Worm (Caenorhabditis elegans): ENCODE results near the gene clec-43.
"Not testable (repeated sequence)": the region's sequence is repeated elsewhere in the genome, so short reads cannot be mapped to it uniquely, and the experiment has no call there.

The clec-43 gene

DNA sequence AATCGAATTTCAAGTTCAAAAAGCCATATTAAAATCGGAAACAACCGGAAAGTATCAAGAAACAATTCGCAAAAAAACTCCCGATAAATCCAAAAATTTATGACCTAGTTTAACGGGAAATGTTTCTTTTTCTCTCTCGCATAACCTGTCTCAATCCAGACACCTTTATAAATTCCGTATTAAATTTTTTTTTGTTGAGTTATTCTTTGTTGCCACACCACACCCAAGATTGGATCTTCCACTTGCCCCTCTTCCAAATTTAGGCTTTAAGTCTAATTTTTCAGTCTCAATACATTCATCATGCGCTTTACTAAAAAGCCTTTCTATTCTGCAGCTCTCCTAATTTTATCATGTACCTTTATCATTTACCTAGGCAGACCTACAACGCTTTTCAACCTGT is 5.3 kb upstream of the clec-43 start, which contains the start of gene R07C3.3:
TSS of gene R07C3.3 (plus strand) at position 301 of the 400 bp plus-strand sequence.
- TF ChIP-seq unc-62 (GFP tag; optimal IDR thresholded peaks at IDR 0.05) = no peak

DNA sequence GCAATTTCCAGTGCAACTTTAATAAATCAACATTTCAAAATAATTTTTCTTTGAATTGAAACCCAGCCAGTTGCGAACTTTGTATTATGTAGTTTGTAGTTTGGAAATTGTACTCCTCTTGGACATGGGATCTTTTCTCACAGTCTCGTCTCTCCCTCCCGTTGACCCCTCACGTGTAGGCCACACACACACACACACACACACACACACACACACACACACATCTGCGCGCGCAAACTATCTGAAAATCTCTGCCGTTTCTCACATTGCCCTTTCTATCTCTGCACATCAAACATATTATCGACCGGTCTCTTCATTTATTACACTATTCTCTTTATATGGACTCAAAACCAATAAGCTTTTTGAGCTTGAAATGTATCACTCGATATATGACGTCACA is 3.1 kb upstream of the clec-43 start, which contains the start of gene fbxc-36:
TSS of gene fbxc-36 (plus strand) at position 205 of the 400 bp plus-strand sequence.
- TF ChIP-seq unc-62 (GFP tag; optimal IDR thresholded peaks at IDR 0.05) = no peak

DNA sequence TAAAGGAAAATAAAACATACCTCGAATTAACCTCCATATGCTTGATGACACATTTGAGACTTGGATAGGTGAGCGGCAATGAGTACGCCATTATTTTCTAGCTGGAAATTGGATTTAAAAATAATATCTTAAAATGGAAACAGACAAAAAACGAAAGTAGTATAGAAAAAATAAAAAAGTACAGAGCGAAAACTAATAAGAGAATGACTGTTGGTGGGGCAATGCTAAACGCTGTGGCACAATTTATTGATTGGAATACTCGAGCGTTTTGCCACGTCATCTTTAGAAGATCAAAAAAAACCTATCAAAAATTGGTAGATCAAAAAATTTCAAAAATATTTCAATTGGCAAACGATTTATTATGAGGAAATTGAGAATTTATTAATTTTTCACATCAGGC is 4.2 kb downstream of the clec-43 start, which contains the start of gene fbxc-32:
TSS of gene fbxc-32 (minus strand) at position 101 of the 400 bp plus-strand sequence.
- no peak for TF ChIP-seq unc-62 (GFP tag; optimal IDR thresholded peaks at IDR 0.05)

DNA sequence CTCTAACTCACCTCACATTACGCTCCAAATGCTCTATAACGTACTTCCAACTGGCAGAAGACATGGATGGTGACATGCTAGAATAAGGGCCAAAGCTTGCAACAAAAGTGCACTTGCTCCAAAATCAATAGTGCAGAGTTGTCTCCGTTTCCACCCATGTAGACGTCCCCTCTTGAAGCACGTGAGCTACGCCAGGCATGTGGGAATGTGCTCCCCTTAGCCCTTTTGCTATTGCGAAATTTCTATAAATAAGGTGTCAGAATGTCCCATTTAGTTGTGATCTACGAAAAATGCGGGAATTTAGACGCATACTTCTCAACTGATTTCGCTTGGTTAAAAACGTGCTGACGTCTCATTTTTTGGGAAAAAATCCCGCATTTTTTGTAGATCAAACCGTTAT is 6.5 kb downstream of the clec-43 start:
- no peak for TF ChIP-seq unc-62 (GFP tag; optimal IDR thresholded peaks at IDR 0.05)

DNA sequence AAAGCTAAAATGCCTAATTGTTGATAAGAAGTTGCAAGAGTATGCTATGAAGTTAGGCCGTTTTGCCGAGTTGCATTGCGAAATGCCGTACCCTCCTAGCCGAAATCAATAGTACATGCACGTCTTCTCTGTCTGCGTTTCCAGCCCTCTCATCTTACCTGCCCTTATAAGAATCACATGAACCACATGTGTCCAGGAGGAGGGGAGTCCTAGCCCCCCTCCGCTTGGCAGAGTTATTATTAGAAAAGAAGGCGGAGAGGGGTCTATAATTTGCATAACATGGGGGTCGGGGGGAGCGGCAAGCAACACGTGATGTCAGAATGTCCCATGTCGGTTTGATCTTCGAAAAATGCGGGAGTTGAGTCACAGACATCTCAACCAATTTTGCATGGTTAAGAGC is 9.2 kb downstream of the clec-43 start:
- no peak for TF ChIP-seq unc-62 (GFP tag; optimal IDR thresholded peaks at IDR 0.05)

DNA sequence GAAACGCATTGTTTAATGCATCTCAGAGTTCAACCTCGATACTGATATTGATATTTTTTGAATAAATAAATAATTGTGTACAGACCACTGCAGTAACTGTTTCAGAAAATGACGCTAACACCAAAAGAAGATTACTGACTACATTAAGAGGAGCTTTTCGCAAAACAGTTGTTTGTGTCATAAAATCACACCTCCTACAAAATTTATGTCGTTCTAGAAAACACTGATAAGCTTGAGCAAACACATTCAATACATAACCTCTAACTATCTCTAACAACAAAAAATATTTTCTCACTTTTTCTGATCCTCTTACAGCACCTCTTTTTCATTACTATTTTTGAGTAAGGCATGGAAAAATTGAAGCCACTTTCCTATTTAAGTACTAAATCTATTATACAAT is 10.8 kb downstream of the clec-43 start, which contains the start of gene fbxc-7:
TSS of gene fbxc-7 (plus strand) at position 301 of the 400 bp plus-strand sequence.
- not testable (repeated sequence) for TF ChIP-seq unc-62 (GFP tag; optimal IDR thresholded peaks at IDR 0.05)

DNA sequence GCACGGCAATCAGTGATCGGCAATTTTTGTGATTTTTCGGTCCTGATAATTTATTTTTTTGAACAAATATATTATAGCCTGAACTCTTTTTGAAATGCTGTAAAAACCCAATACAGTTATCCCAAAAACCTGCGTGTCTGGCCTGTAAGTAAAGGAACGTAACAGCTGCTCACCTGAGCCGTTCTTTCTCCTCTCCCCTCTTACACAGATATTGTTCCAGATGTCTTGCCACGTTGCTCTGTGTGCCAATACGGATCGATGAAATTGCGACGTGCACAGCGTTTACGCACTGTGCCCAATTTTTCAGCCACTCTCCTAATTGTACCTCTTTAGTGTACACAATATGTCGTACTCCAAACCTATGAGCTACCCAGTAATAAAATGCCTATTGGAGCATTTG is 14.8 kb downstream of the clec-43 start, which contains the start of gene sdz-4:
TSS of gene sdz-4 (plus strand) at position 301 of the 400 bp plus-strand sequence.
- TF ChIP-seq unc-62 (GFP tag; optimal IDR thresholded peaks at IDR 0.05) = no peak

DNA sequence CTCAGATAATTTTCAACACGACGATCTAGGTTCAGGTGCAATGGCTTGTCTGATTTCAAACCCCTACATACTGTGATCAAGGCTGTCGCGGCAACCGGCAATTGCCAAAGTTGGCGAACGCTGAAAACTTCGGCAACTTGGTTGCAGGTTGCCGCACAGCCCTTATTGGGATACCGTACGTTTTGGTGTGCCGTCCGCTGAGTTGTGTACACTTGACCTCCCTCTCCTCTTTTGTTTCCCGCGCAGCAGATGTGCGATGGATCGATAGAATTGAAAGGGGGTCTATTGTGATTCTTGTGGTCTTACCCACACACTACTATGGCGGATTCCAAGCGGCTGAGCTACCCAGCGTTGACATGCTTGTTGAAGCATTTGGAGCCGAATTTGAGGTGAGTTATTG is 16.4 kb downstream of the clec-43 start, which contains the start of the genes C32B5.18 and C32B5.7:
TSS of gene C32B5.18 (plus strand) at position 301 of the 400 bp plus-strand sequence.
TSS of gene C32B5.7 (plus strand) at position 311 of the 400 bp plus-strand sequence.
- no peak for TF ChIP-seq unc-62 (GFP tag; optimal IDR thresholded peaks at IDR 0.05)

DNA sequence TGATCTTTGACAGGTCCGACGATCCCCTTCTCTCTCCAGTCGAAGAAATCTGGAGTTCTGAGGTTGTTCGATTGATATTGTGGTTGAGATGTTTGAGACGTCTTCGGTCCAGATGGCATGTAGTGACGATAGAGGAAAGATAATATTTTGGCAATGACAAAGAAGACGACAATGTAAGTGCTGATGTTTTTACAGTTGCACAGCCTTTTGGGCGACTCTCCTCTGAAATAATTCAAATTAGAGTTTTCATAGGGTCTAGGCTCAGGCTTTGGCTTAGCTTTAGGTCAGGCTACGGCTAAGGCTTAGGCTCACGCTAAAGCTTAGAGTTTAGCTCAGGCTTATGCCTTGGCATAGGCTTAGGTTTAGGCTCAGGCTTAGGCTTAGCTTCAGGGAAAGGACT is 18.1 kb downstream of the clec-43 start, which contains the start of gene C32B5.13:
TSS of gene C32B5.13 (minus strand) at position 101 of the 400 bp plus-strand sequence.
- no peak for TF ChIP-seq unc-62 (GFP tag; optimal IDR thresholded peaks at IDR 0.05)

DNA sequence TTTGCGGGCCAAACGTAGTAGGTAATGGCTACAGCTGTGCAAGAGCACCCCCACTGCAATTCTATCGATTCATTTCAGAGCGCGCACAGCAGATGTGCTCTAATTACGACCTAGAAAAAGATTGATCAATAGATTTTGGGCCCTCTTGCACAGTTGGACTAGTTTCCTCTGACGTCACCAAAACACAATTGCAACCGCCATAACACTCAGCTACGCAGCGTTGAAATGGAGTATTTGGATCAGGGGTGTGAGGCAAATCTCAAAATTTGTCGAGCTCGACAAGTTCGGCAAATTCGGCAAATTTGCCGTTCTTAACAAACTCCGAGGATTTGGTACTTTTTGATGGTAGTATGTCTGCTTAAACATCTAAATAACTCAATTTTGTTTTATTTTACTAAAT is 23.1 kb downstream of the clec-43 start, which contains the start of gene fbxc-18:
TSS of gene fbxc-18 (minus strand) at position 101 of the 400 bp plus-strand sequence.
- TF ChIP-seq unc-62 (GFP tag; optimal IDR thresholded peaks at IDR 0.05) = not testable (repeated sequence)

DNA sequence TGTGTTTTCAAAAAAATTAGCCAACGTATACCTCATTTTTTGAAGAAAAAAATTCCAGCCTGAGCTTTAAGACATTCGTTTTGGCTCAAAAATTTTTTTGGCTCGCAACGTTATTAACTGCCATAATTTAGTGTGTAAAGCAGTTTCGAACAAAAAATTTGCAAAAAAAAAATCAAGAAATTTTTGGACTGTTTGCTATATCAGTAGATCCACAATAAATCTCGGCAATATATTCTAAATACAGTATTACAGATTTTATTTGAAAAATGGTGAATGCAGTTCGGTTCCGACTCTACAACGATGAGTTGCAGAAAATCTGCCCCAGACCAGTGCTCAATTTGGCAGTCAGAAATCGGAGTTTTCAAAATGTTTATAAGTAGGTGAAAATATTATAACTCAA is 24.2 kb downstream of the clec-43 start, which contains the start of gene C32B5.6:
TSS of gene C32B5.6 (plus strand) at position 301 of the 400 bp plus-strand sequence.
- TF ChIP-seq unc-62 (GFP tag; optimal IDR thresholded peaks at IDR 0.05) = not testable (repeated sequence)

DNA sequence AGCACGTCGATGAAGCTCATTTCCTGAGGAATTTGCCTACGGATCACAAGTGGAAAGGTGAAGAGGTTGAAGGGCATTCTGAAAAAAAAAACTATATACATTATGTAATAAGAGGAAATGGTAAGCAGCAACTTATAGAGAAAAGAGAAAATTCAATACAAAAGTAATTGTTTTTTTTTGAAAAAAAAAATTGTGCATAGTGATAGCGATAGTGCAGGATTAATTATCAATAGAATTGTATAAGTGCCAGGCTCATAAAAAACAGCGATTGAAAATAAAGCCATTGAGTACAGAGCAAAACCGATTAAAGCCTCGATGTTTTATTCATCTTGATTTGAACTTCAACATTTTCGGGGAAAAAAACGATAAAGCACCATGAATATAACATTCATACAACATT is 29.0 kb downstream of the clec-43 start, which contains the start of gene C32B5.15:
TSS of gene C32B5.15 (minus strand) at position 101 of the 400 bp plus-strand sequence.
- no peak for TF ChIP-seq unc-62 (GFP tag; optimal IDR thresholded peaks at IDR 0.05)

DNA sequence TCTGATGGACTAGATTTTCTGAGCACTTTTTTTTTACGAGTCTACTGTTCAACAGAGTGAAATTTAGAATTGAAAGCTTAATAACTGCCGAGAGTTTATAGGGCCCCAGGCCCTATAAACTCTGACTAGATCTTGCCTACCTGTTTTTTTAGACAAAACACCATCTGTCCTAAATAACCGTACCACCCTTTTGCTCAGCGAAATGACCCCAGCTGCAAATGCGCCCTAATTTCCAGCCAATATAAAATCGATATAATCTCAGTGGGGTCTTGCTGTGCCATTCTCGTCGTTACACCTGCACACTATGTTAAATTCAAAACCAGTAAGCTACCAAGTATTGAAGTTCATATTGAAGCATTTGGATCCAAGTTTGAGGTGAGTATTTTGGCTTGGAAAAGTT is 30.1 kb downstream of the clec-43 start, which contains the start of gene fbxc-14:
TSS of gene fbxc-14 (plus strand) at position 301 of the 400 bp plus-strand sequence.
- TF ChIP-seq unc-62 (GFP tag; optimal IDR thresholded peaks at IDR 0.05) = no peak

DNA sequence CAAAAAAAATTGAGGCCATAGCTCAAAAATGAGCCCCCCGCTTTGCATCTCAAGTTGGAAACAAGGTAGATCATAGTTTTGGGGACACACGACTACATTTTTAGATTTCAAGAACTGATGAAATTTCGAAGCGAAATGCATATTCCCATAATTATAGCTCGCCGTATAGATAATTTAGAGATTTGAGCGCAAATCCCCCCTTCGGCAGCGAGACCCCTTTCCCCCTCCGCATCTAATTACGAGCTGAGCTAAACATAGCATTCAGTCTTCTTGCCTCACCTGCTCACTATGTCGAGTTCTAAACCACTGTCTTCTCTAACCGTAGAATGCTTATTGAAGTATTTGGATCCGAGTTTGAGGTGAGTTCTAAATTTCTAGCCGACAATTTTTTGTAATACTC is 35.3 kb downstream of the clec-43 start, which contains the start of the genes fbxc-17 and fbxc-15:
TSS of gene fbxc-17 (minus strand) at position 101 of the 400 bp plus-strand sequence.
TSS of gene fbxc-15 (plus strand) at position 289 of the 400 bp plus-strand sequence.
- TF ChIP-seq unc-62 (GFP tag; optimal IDR thresholded peaks at IDR 0.05) = no peak

DNA sequence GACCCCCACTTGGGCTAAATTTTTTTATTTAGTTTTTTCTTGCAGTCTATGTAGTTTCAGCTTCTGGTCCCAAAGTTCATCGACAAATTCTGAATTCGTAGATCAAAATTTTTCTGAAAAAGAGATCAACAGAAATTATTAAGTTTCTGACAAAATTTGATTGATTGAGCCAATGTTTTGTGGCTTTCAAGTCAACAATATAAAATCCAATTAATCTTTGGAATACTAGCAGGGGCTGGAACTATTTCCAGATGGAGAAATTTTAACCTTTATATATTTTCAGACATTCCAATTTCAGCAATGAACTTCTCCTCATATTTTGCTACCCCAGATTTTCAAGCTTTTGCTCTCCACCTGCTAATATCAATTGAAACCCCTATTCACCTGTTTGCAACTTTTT is 39.0 kb downstream of the clec-43 start, which contains the start of gene srh-274:
TSS of gene srh-274 (plus strand) at position 301 of the 400 bp plus-strand sequence.
- TF ChIP-seq unc-62 (GFP tag; optimal IDR thresholded peaks at IDR 0.05) = no peak

DNA sequence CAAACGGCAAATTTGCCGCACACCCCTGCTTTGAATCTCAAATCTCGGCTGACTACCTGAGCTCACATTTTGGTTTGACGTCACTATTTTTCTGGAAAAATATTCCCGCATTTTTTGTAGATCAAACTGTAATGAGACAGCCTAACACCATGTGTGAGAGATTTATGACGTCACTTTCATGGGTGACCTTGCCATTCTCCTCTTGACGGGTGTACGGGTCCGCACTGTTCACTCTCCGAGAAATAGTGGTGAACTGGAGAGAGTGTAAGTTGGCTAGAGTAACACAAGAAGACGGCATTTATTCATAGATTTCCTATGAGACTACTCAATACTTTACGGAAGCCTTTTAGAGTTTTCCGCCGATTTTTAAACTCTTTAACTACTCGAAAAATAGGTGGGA is 41.8 kb downstream of the clec-43 start, which contains the start of gene fbxc-40:
TSS of gene fbxc-40 (plus strand) at position 301 of the 400 bp plus-strand sequence.
- TF ChIP-seq unc-62 (GFP tag; optimal IDR thresholded peaks at IDR 0.05) = not testable (repeated sequence)

DNA sequence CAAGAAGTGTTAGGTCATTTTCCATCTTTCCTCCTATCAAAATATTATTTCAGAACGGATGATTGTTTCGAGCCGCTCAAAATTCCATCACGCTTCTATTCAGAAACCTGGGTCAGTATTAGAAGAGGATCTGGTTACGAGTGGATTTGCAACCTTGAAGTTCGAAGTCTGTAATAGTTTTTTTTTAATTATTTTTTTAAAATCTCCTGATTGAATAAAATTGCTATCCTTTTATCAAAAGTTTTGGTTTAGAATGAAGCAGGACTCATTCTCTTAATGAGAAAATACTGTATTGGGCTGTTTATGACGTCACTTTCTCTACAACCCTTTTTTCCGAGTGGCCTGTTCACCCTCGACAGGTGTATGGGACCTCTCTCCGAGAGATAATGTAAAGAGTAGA is 44.6 kb downstream of the clec-43 start, which contains the start of gene fbxc-39:
TSS of gene fbxc-39 (plus strand) at position 301 of the 400 bp plus-strand sequence.
- no peak for TF ChIP-seq unc-62 (GFP tag; optimal IDR thresholded peaks at IDR 0.05)
